Fruit fly (Drosophila melanogaster) whole organism, embryonic: ENCODE results near the gene mei-P26.

ENCODE experiments used
- Antp ChIP-seq: fragments of 200-800 bp; sonication (Bioruptor generic); optimal IDR thresholded peaks from 3 replicates; lab custom pipeline; 2016; ENCODE audit warnings: missing biosample characterization, missing genetic modification characterization
- Blimp-1 ChIP-seq: fragments of 200-800 bp; sonication (Bioruptor generic); optimal IDR thresholded peaks from 3 replicates; lab custom pipeline; 2018; ENCODE audit warnings: missing biosample characterization, missing genetic modification characterization, mild to moderate bottlenecking, moderate library complexity, missing genetic modification reagents
- CG11247 ChIP-seq: fragments of 200-800 bp; sonication (Bioruptor generic); IDR thresholded peaks from 2 replicates; pipeline ENCODE4 v1.3.6; 2022; ENCODE audit warnings: missing biosample characterization, missing genetic modification characterization
- CG12769 ChIP-seq: fragments of 200-800 bp; sonication (Bioruptor generic); optimal IDR thresholded peaks from 2 replicates; lab custom pipeline; 2019; ENCODE audit warnings: missing biosample characterization, mild to moderate bottlenecking, missing genetic modification characterization, moderate library complexity
- CG13894 ChIP-seq: fragments of 200-800 bp; sonication (Bioruptor generic); optimal IDR thresholded peaks from 3 replicates; lab custom pipeline; 2018; ENCODE audit warnings: missing biosample characterization, mild to moderate bottlenecking, missing genetic modification characterization, moderate library complexity
- CG15479 ChIP-seq: fragments of 200-800 bp; sonication (Bioruptor generic); optimal IDR thresholded peaks from 3 replicates; lab custom pipeline; 2019; ENCODE audit warnings: missing biosample characterization, mild to moderate bottlenecking, missing genetic modification characterization, moderate library complexity
- CG17186 ChIP-seq: fragments of 200-800 bp; sonication (Bioruptor generic); optimal IDR thresholded peaks from 3 replicates; lab custom pipeline; 2017; ENCODE audit warnings: missing biosample characterization, missing genetic modification reagents, missing genetic modification characterization
- CG17359 ChIP-seq: fragments of 200-800 bp; sonication (Bioruptor generic); optimal IDR thresholded peaks from 3 replicates; lab custom pipeline; 2018; ENCODE audit warnings: missing biosample characterization, mild to moderate bottlenecking, missing genetic modification characterization, moderate library complexity
- CG17361 ChIP-seq: fragments of 200-800 bp; sonication (Bioruptor generic); IDR thresholded peaks from 3 replicates; pipeline ENCODE4 v1.3.6; 2022; ENCODE audit warnings: missing biosample characterization, missing genetic modification characterization
- CG2116 ChIP-seq: fragments of 200-800 bp; sonication (Bioruptor generic); optimal IDR thresholded peaks from 3 replicates; lab custom pipeline; 2018; ENCODE audit warnings: missing biosample characterization, mild to moderate bottlenecking, missing genetic modification characterization
- CG31441 ChIP-seq: fragments of 200-800 bp; sonication (Bioruptor generic); IDR thresholded peaks from 2 replicates; pipeline ENCODE4 v1.3.6; 2022; ENCODE audit warnings: missing biosample characterization, missing genetic modification characterization
- CG32532 ChIP-seq: fragments of 200-800 bp; sonication (Bioruptor generic); IDR thresholded peaks from 2 replicates; pipeline ENCODE4 v1.3.6; 2022; ENCODE audit warnings: missing biosample characterization, missing genetic modification characterization
- CG3407 ChIP-seq: fragments of 200-800 bp; sonication (Bioruptor generic); optimal IDR thresholded peaks from 2 replicates; lab custom pipeline; 2018; ENCODE audit warnings: missing biosample characterization, mild to moderate bottlenecking, missing genetic modification characterization
- CG4617 ChIP-seq: fragments of 200-800 bp; sonication (Bioruptor generic); optimal IDR thresholded peaks from 3 replicates; lab custom pipeline; 2016; ENCODE audit warnings: missing biosample characterization, missing genetic modification characterization, borderline replicate concordance
- CG6765 ChIP-seq: fragments of 200-800 bp; sonication (Bioruptor generic); optimal IDR thresholded peaks from 3 replicates; lab custom pipeline; 2017; ENCODE audit warnings: missing biosample characterization, mild to moderate bottlenecking, missing genetic modification characterization
- CG8924 ChIP-seq: fragments of 200-800 bp; optimal IDR thresholded peaks from 3 replicates; lab custom pipeline; 2019; ENCODE audit warnings: missing biosample characterization, mild to moderate bottlenecking, missing genetic modification characterization, moderate library complexity
- CG9437 ChIP-seq: fragments of 200-800 bp; sonication (Bioruptor generic); optimal IDR thresholded peaks from 2 replicates; lab custom pipeline; 2018; ENCODE audit warnings: missing biosample characterization, mild to moderate bottlenecking, missing genetic modification characterization
- CG9727 ChIP-seq: fragments of 200-800 bp; sonication (Bioruptor generic); optimal IDR thresholded peaks from 3 replicates; lab custom pipeline; 2017; ENCODE audit warnings: missing biosample characterization, mild to moderate bottlenecking, missing genetic modification characterization
- CG9817 ChIP-seq: fragments of 200-800 bp; sonication (Bioruptor generic); optimal IDR thresholded peaks from 2 replicates; lab custom pipeline; 2018; ENCODE audit warnings: missing biosample characterization, mild to moderate bottlenecking, missing genetic modification characterization, moderate library complexity
- Dref ChIP-seq: fragments of 200-800 bp; sonication (Bioruptor generic); IDR thresholded peaks from 2 replicates; pipeline ENCODE4 v1.3.6; 2022; ENCODE audit warnings: missing biosample characterization, missing genetic modification characterization
- Elba2 ChIP-seq: fragments of 200-800 bp; sonication (Bioruptor generic); optimal IDR thresholded peaks from 3 replicates; lab custom pipeline; 2016; ENCODE audit warnings: missing biosample characterization, missing genetic modification characterization
- Fer1 ChIP-seq: fragments of 200-800 bp; sonication (Bioruptor generic); optimal IDR thresholded peaks from 2 replicates; lab custom pipeline; 2017; ENCODE audit warnings: missing biosample characterization, mild to moderate bottlenecking, missing genetic modification characterization
- HmgZ ChIP-seq: fragments of 200-800 bp; sonication (Bioruptor generic); optimal IDR thresholded peaks from 2 replicates; lab custom pipeline; 2018; ENCODE audit warnings: missing biosample characterization, mild to moderate bottlenecking, missing genetic modification characterization
- Hr51 ChIP-seq, 2 experiments: fragments of 200-800 bp; sonication (Bioruptor generic); optimal IDR thresholded peaks; 2 replicates in 1 of 2; 3 replicates in 1 of 2; lab custom pipeline; 2016 to 2018; ENCODE audit warnings: missing biosample characterization in 2 of 2, missing genetic modification characterization in 2 of 2, mild to moderate bottlenecking in 1 of 2, moderate library complexity in 1 of 2
- Kr ChIP-seq: fragments of 200-800 bp; sonication (Bioruptor generic); optimal IDR thresholded peaks from 2 replicates; lab custom pipeline; 2017; ENCODE audit warnings: missing biosample characterization, mild to moderate bottlenecking, missing genetic modification characterization
- MTF-1 ChIP-seq: fragments of 200-800 bp; sonication (Bioruptor generic); optimal IDR thresholded peaks from 2 replicates; lab custom pipeline; 2018; ENCODE audit warnings: missing biosample characterization, mild to moderate bottlenecking, missing genetic modification characterization, borderline replicate concordance
- Med ChIP-seq: fragments of 200-800 bp; sonication (Bioruptor generic); peaks from one replicate; lab custom pipeline; 2016; ENCODE audit warnings: missing biosample characterization, missing genetic modification characterization, mild to moderate bottlenecking, inconsistent platforms, moderate library complexity
- Myb ChIP-seq: fragments of 200-800 bp; sonication (Bioruptor generic); optimal IDR thresholded peaks from 2 replicates; lab custom pipeline; 2016; ENCODE audit warnings: missing biosample characterization, missing genetic modification characterization
- Optix ChIP-seq: fragments of 200-800 bp; sonication (Bioruptor generic); IDR thresholded peaks from 3 replicates; pipeline ENCODE4 v1.3.6; 2022; ENCODE audit warnings: missing biosample characterization, missing genetic modification characterization
- Scr ChIP-seq: fragments of 200-800 bp; sonication (Bioruptor generic); IDR thresholded peaks from 2 replicates; pipeline ENCODE4 v1.3.6; 2022; ENCODE audit warnings: missing biosample characterization, missing genetic modification characterization; ENCODE audit not compliant: partially characterized antibody
- Sry-β ChIP-seq: fragments of 200-800 bp; sonication (Bioruptor generic); optimal IDR thresholded peaks from 2 replicates; lab custom pipeline; 2018; ENCODE audit warnings: missing biosample characterization, mild to moderate bottlenecking, missing genetic modification characterization, moderate library complexity
- TFAM ChIP-seq: fragments of 200-800 bp; sonication (Bioruptor generic); optimal IDR thresholded peaks from 2 replicates; lab custom pipeline; 2017; ENCODE audit warnings: missing biosample characterization, missing genetic modification characterization, inconsistent platforms
- Trl ChIP-seq, 3 experiments: fragments of >200 bp in 2 of 3; fragments of 200-800 bp in 1 of 3; sonication (Bioruptor generic) in 1 of 3; optimal IDR thresholded peaks; 2 replicates in 1 of 3; 3 replicates in 2 of 3; lab custom pipeline; 2016 to 2017; ENCODE audit warnings: missing biosample characterization in 1 of 3, missing genetic modification characterization in 1 of 3
- btn ChIP-seq: fragments of 200-800 bp; sonication (Bioruptor generic); optimal IDR thresholded peaks from 2 replicates; lab custom pipeline; 2016; ENCODE audit warnings: missing biosample characterization, missing genetic modification characterization
- cg ChIP-seq: fragments of 200-800 bp; sonication (Bioruptor generic); optimal IDR thresholded peaks from 3 replicates; lab custom pipeline; 2019; ENCODE audit warnings: missing biosample characterization, mild to moderate bottlenecking, missing genetic modification characterization, moderate library complexity
- crol ChIP-seq: fragments of 200-800 bp; sonication (Bioruptor generic); IDR thresholded peaks from 2 replicates; pipeline ENCODE4 v1.3.6; 2022; ENCODE audit warnings: missing biosample characterization, missing genetic modification characterization
- ewg ChIP-seq: fragments of 200-800 bp; sonication (Bioruptor generic); optimal IDR thresholded peaks from 3 replicates; lab custom pipeline; 2017; ENCODE audit warnings: mild to moderate bottlenecking, missing biosample characterization, missing genetic modification reagents, missing genetic modification characterization
- ind ChIP-seq: fragments of 200-800 bp; sonication (Bioruptor generic); optimal IDR thresholded peaks from 3 replicates; lab custom pipeline; 2016; ENCODE audit warnings: missing biosample characterization, missing genetic modification characterization
- insv ChIP-seq, 2 experiments: fragments of 200-800 bp; sonication (Bioruptor generic); optimal IDR thresholded peaks; 3 replicates each; lab custom pipeline; 2016 to 2018; ENCODE audit warnings: missing biosample characterization in 2 of 2, missing genetic modification characterization in 2 of 2
- nerfin-1 ChIP-seq: fragments of 200-800 bp; sonication (Bioruptor generic); optimal IDR thresholded peaks from 3 replicates; lab custom pipeline; 2019; ENCODE audit warnings: missing biosample characterization, mild to moderate bottlenecking, missing genetic modification characterization, moderate library complexity
- odd ChIP-seq: fragments of 200-800 bp; sonication (Bioruptor generic); optimal IDR thresholded peaks from 2 replicates; lab custom pipeline; 2017; ENCODE audit warnings: missing biosample characterization, mild to moderate bottlenecking, missing genetic modification characterization
- pnt ChIP-seq: fragments of 200-800 bp; sonication (Bioruptor generic); optimal IDR thresholded peaks from 3 replicates; lab custom pipeline; 2016; ENCODE audit warnings: missing biosample characterization, missing genetic modification characterization
- row ChIP-seq: fragments of 200-800 bp; sonication (Bioruptor generic); IDR thresholded peaks from 3 replicates; pipeline ENCODE4 v1.3.6; 2022; ENCODE audit warnings: missing biosample characterization, missing genetic modification characterization
- sna ChIP-seq: fragments of 200-800 bp; sonication (Bioruptor generic); IDR thresholded peaks from 2 replicates; pipeline ENCODE4 v1.3.6; 2022; ENCODE audit warnings: missing biosample characterization, missing genetic modification characterization; ENCODE audit not compliant: partially characterized antibody
- zfh1 ChIP-seq: fragments of 200-800 bp; sonication (Bioruptor generic); IDR thresholded peaks from 3 replicates; pipeline ENCODE4 v1.3.6; 2022; ENCODE audit warnings: missing biosample characterization, missing genetic modification characterization

Gene mei-P26

dm6 chrX:9164510-9165506, 1.8 kb downstream of the mei-P26 start:
- TF ChIP-seq zfh1 (GFP tag; lab: Robert Waterston, UW) (0 out of 3 replicates have a peak, but pooled peaks have one; percentile 11), Trl (optimal IDR thresholded peaks at IDR 0.05; lab: Kevin White, UChicago) (no peak), Trl (GFP tag; optimal IDR thresholded peaks at IDR 0.05; lab: Kevin White, UChicago) (no peak), CG9727 (GFP tag; lab: Kevin White, UChicago) (peak; percentile 6), CG17186 (GFP tag; lab: Kevin White, UChicago) (peak; percentile 7), pnt (GFP tag; lab: Kevin White, UChicago) (no peak), CG17359 (tag; lab: Kevin White, UChicago) (no peak), ewg (GFP tag; lab: Kevin White, UChicago) (peak; percentile 74), CG6765 (peak; percentile 14), Blimp-1 (no peak), btn (GFP tag; lab: Kevin White, UChicago) (no peak), CG15479 (GFP tag; lab: Kevin White, UChicago) (peak; percentile 18), CG4617 (GFP tag; lab: Kevin White, UChicago) (no peak), CG13894 (tag; lab: Kevin White, UChicago) (no peak), CG9817 (tag; lab: Kevin White, UChicago) (no peak), Kr (GFP tag; lab: Kevin White, UChicago) (no peak), CG8924 (tag; lab: Kevin White, UChicago) (no peak), Antp (GFP tag; lab: Kevin White, UChicago) (no peak), Hr51 (GFP tag; optimal IDR thresholded peaks at IDR 0.05; lab: Kevin White, UChicago) (no peak), Scr (GFP tag; lab: Robert Waterston, UW) (no peak), odd (GFP tag; lab: Kevin White, UChicago) (no peak), CG11247 (GFP tag; lab: Robert Waterston, UW) (no peak), Fer1 (GFP tag; lab: Kevin White, UChicago) (no peak), Sry-β (peak; percentile 90), ind (GFP tag; lab: Kevin White, UChicago) (no peak), nerfin-1 (peak; percentile 86), HmgZ (tag; lab: Kevin White, UChicago) (no peak), insv (GFP tag; optimal IDR thresholded peaks at IDR 0.05; lab: Kevin White, UChicago) (peak in 1 of 2 experiments; percentile 90), CG17361 (GFP tag; lab: Robert Waterston, UW) (no peak), Med (GFP tag; lab: Kevin White, UChicago) (peak; percentile 28), TFAM (GFP tag; lab: Kevin White, UChicago) (no peak), CG2116 (GFP tag; lab: Kevin White, UChicago) (peak; percentile 17), Dref (no peak), CG31441 (no peak), CG3407 (GFP tag; lab: Kevin White, UChicago) (no peak), CG12769 (no peak), crol (GFP tag; lab: Robert Waterston, UW) (0 out of 2 replicates have a peak, but pooled peaks have one; percentile 10), cg (GFP tag; lab: Kevin White, UChicago) (peak; percentile 9), row (GFP tag; lab: Robert Waterston, UW) (peak; percentile 50), Optix (GFP tag; lab: Robert Waterston, UW) (no peak), CG9437 (peak; percentile 91), CG32532 (GFP tag; lab: Robert Waterston, UW) (no peak), Myb (GFP tag; lab: Kevin White, UChicago) (no peak), Elba2 (peak; percentile 78), MTF-1 (no peak), sna (GFP tag; lab: Robert Waterston, UW) (no peak)
